Fruit fly (Drosophila melanogaster) whole organism, wandering third instar larva: ENCODE data around the gene Acer.

Experiments used
- Abd-B ChIP-seq: fragments of >200 bp; optimal IDR thresholded peaks from 2 replicates; lab custom pipeline; 2017; ENCODE audit warnings: missing biosample characterization, missing genetic modification characterization
- CG32264 ChIP-seq: fragments of 200-800 bp; sonication (Bioruptor generic); optimal IDR thresholded peaks from 2 replicates; lab custom pipeline; 2016; ENCODE audit warnings: missing biosample characterization, missing genetic modification characterization
- CG9705 ChIP-seq: fragments of 200-800 bp; sonication (Bioruptor generic); optimal IDR thresholded peaks from 2 replicates; lab custom pipeline; 2018; ENCODE audit warnings: missing biosample characterization, mild to moderate bottlenecking, missing genetic modification characterization
- CrebA ChIP-seq: fragments of 200-800 bp; sonication (Bioruptor generic); optimal IDR thresholded peaks from 2 replicates; lab custom pipeline; 2016; ENCODE audit warnings: missing biosample characterization, mild to moderate bottlenecking, missing genetic modification characterization, borderline replicate concordance
- Dfd ChIP-seq: fragments of >200 bp; optimal IDR thresholded peaks from 2 replicates; lab custom pipeline; 2017; ENCODE audit warnings: missing biosample characterization, missing genetic modification characterization
- Dif ChIP-seq: fragments of 200-275, 200-300 bp; sonication (Bioruptor generic); optimal IDR thresholded peaks from 2 replicates; lab custom pipeline; 2018; ENCODE audit warnings: missing biosample characterization, missing genetic modification characterization; ENCODE audit not compliant: partially characterized antibody
- GATAd ChIP-seq: sonication (Bioruptor generic); optimal IDR thresholded peaks from 2 replicates; lab custom pipeline; 2016; ENCODE audit warnings: missing biosample characterization, missing genetic modification characterization
- HLH106 ChIP-seq: fragments of 200-800 bp; optimal IDR thresholded peaks from 3 replicates; lab custom pipeline; 2019; ENCODE audit warnings: missing biosample characterization, mild to moderate bottlenecking, missing genetic modification characterization, moderate library complexity
- Hnf4 ChIP-seq: fragments of 200-800 bp; sonication (Bioruptor generic); optimal IDR thresholded peaks from 2 replicates; lab custom pipeline; 2016; ENCODE audit warnings: missing biosample characterization, mild to moderate bottlenecking, missing genetic modification characterization
- Hr78 ChIP-seq: fragments of >200 bp; optimal IDR thresholded peaks from 2 replicates; lab custom pipeline; 2017; ENCODE audit warnings: missing biosample characterization, missing genetic modification characterization
- Hr83 ChIP-seq: fragments of 200-300 bp; sonication (Bioruptor generic); optimal IDR thresholded peaks from 2 replicates; lab custom pipeline; 2016; ENCODE audit warnings: missing biosample characterization, mild to moderate bottlenecking, missing genetic modification characterization, moderate library complexity; ENCODE audit not compliant: poor library complexity, severe bottlenecking
- Jra ChIP-seq: sonication (Bioruptor generic); optimal IDR thresholded peaks from 2 replicates; lab custom pipeline; 2016; ENCODE audit warnings: missing biosample characterization, missing genetic modification characterization
- Mio ChIP-seq: sonication (Bioruptor generic); optimal IDR thresholded peaks from 2 replicates; lab custom pipeline; 2016; ENCODE audit warnings: missing biosample characterization, missing genetic modification characterization
- Myc ChIP-seq: fragments of >200 bp; optimal IDR thresholded peaks from 2 replicates; lab custom pipeline; 2017
- N ChIP-seq: fragments of >200 bp; optimal IDR thresholded peaks from 2 replicates; lab custom pipeline; 2018; ENCODE audit warnings: missing biosample characterization, missing external identifiers, missing genetic modification characterization
- OdsH ChIP-seq: fragments of 200-800 bp; sonication (Bioruptor generic); optimal IDR thresholded peaks from 2 replicates; lab custom pipeline; 2016; ENCODE audit warnings: missing biosample characterization, mild to moderate bottlenecking, missing genetic modification characterization
- Rel ChIP-seq, 2 experiments: fragments of 200-800 bp; sonication (Bioruptor generic) in 1 of 2; optimal IDR thresholded peaks; 2 replicates in 1 of 2; 3 replicates in 1 of 2; lab custom pipeline; 2016 to 2019; ENCODE audit warnings: mild to moderate bottlenecking in 2 of 2, missing biosample characterization in 2 of 2, missing genetic modification characterization in 2 of 2, moderate library complexity in 1 of 2
- Sp1 ChIP-seq: fragments of 200-800 bp; sonication (Bioruptor generic); optimal IDR thresholded peaks from 3 replicates; lab custom pipeline; 2019; ENCODE audit warnings: missing biosample characterization, mild to moderate bottlenecking, missing genetic modification characterization, moderate library complexity
- Vsx2 ChIP-seq: fragments of 200-300, 225-300 bp; sonication (Bioruptor generic); optimal IDR thresholded peaks from 2 replicates; lab custom pipeline; 2018; ENCODE audit warnings: missing biosample characterization, missing genetic modification characterization; ENCODE audit not compliant: partially characterized antibody
- br ChIP-seq: fragments of 200-800 bp; sonication (Bioruptor generic); optimal IDR thresholded peaks from 2 replicates; lab custom pipeline; 2016; ENCODE audit warnings: missing biosample characterization, missing genetic modification characterization
- brk ChIP-seq: fragments of 200-800 bp; sonication (Bioruptor generic); optimal IDR thresholded peaks from 2 replicates; lab custom pipeline; 2016; ENCODE audit warnings: missing biosample characterization, mild to moderate bottlenecking, missing genetic modification characterization
- dl ChIP-seq, 2 experiments: fragments of 175-275, 200-275 bp in 1 of 2; fragments of 200-275 bp in 1 of 2; sonication (Bioruptor generic); optimal IDR thresholded peaks; lab custom pipeline; 2018; ENCODE audit warnings: mild to moderate bottlenecking in 2 of 2, missing biosample characterization in 2 of 2, missing genetic modification characterization in 2 of 2, moderate library complexity in 2 of 2; ENCODE audit not compliant: partially characterized antibody in 2 of 2, insufficient read depth in 1 of 2
- dmrt93B ChIP-seq: fragments of 200-800 bp; sonication (Bioruptor generic); optimal IDR thresholded peaks from 2 replicates; lab custom pipeline; 2018; ENCODE audit warnings: missing biosample characterization, mild to moderate bottlenecking, missing genetic modification characterization
- dsf ChIP-seq: sonication (Bioruptor generic); optimal IDR thresholded peaks from 2 replicates; lab custom pipeline; 2016; ENCODE audit warnings: missing biosample characterization, missing genetic modification characterization, borderline replicate concordance
- ey ChIP-seq: fragments of 200-800 bp; sonication (Bioruptor generic); optimal IDR thresholded peaks from 2 replicates; lab custom pipeline; 2016; ENCODE audit warnings: missing biosample characterization, missing genetic modification characterization
- foxo ChIP-seq, 2 experiments: fragments of 200-800 bp; sonication (Bioruptor generic); optimal IDR thresholded peaks; 2 replicates in 1 of 2; 3 replicates in 1 of 2; lab custom pipeline; 2016 to 2017; ENCODE audit warnings: missing biosample characterization in 2 of 2, missing genetic modification characterization in 2 of 2
- fru ChIP-seq: fragments of 200-800 bp; sonication (Bioruptor generic); optimal IDR thresholded peaks from 3 replicates; lab custom pipeline; 2016; ENCODE audit warnings: missing biosample characterization, mild to moderate bottlenecking, missing genetic modification characterization
- h ChIP-seq: fragments of 200-800 bp; sonication (Bioruptor generic); optimal IDR thresholded peaks from 3 replicates; lab custom pipeline; 2016; ENCODE audit warnings: missing biosample characterization, mild to moderate bottlenecking, missing genetic modification characterization
- jim ChIP-seq: fragments of 175-275, 200-325 bp; sonication (Bioruptor generic); optimal IDR thresholded peaks from 2 replicates; lab custom pipeline; 2016; ENCODE audit warnings: missing biosample characterization, mild to moderate bottlenecking, missing genetic modification characterization
- lola ChIP-seq: fragments of >200 bp; optimal IDR thresholded peaks from 2 replicates; lab custom pipeline; 2017; ENCODE audit warnings: missing biosample characterization, missing genetic modification characterization
- pan ChIP-seq: fragments of >200 bp; optimal IDR thresholded peaks from 2 replicates; lab custom pipeline; 2017
- psq ChIP-seq: fragments of 200-800 bp; sonication (Bioruptor generic); optimal IDR thresholded peaks from 3 replicates; lab custom pipeline; 2017; ENCODE audit warnings: missing biosample characterization, mild to moderate bottlenecking, missing genetic modification characterization, moderate library complexity
- rgr ChIP-seq: fragments of 200-800 bp; sonication (Bioruptor generic); optimal IDR thresholded peaks from 3 replicates; lab custom pipeline; 2016; ENCODE audit warnings: missing biosample characterization, mild to moderate bottlenecking, missing genetic modification characterization
- sage ChIP-seq: fragments of 200-800 bp; sonication (Bioruptor generic); optimal IDR thresholded peaks from 2 replicates; lab custom pipeline; 2016; ENCODE audit warnings: missing biosample characterization, mild to moderate bottlenecking, missing genetic modification characterization
- sv ChIP-seq: fragments of 200-800 bp; sonication (Bioruptor generic); optimal IDR thresholded peaks from 3 replicates; lab custom pipeline; 2016; ENCODE audit warnings: missing biosample characterization, missing genetic modification characterization
- tai ChIP-seq: sonication (Bioruptor generic); optimal IDR thresholded peaks from 2 replicates; lab custom pipeline; 2016; ENCODE audit warnings: missing biosample characterization, missing genetic modification characterization
- usp ChIP-seq: fragments of >200 bp; optimal IDR thresholded peaks from 2 replicates; lab custom pipeline; 2017; ENCODE audit warnings: missing biosample characterization, missing genetic modification characterization
- woc ChIP-seq: sonication (Bioruptor generic); optimal IDR thresholded peaks from 2 replicates; lab custom pipeline; 2016; ENCODE audit warnings: missing biosample characterization, mild to moderate bottlenecking, missing genetic modification characterization

Gene Acer

dm6 chr2L:8488735-8489134, 33.0 kb upstream of the Acer start, which contains the start of gene CG13088:
CG13088 (plus strand) TSS chr2L:8488981.
- TF ChIP-seq Rel (GFP tag; optimal IDR thresholded peaks at IDR 0.05; lab: Kevin White, UChicago) (no peak), Rel (tag; optimal IDR thresholded peaks at IDR 0.05; lab: Kevin White, UChicago) (no peak), Dfd (GFP tag; lab: Kevin White, UChicago) (no peak), dsf (peak; percentile 56), rgr (GFP tag; lab: Kevin White, UChicago) (no peak), Myc (lab: Kevin White, UChicago) (no peak), GATAd (GFP tag; lab: Kevin White, UChicago) (no peak), psq (GFP tag; lab: Kevin White, UChicago) (no peak), fru (peak; percentile 14), Sp1 (GFP tag; lab: Kevin White, UChicago) (no peak), ey (GFP tag; lab: Kevin White, UChicago) (no peak), pan (lab: Kevin White, UChicago) (no peak), h (peak; percentile 56), lola (GFP tag; lab: Kevin White, UChicago) (no peak), dl (GFP tag; optimal IDR thresholded peaks at IDR 0.05; lab: Kevin White, UChicago; ENCODE audit: insufficient read depth in 1 of 2, partially characterized antibody in 2 of 2) (no peak), Mio (GFP tag; lab: Kevin White, UChicago) (no peak), foxo (GFP tag; optimal IDR thresholded peaks at IDR 0.05; lab: Kevin White, UChicago) (no peak), CrebA (GFP tag; lab: Kevin White, UChicago) (no peak), OdsH (GFP tag; lab: Kevin White, UChicago) (no peak), Vsx2 (GFP tag; lab: Kevin White, UChicago) (no peak), Hr78 (no peak), HLH106 (tag; lab: Kevin White, UChicago) (no peak), Abd-B (GFP tag; lab: Kevin White, UChicago) (no peak), usp (GFP tag; lab: Kevin White, UChicago) (no peak), br (GFP tag; lab: Kevin White, UChicago) (peak; percentile 4), jim (GFP tag; lab: Kevin White, UChicago) (no peak), dmrt93B (GFP tag; lab: Kevin White, UChicago) (no peak), Hr83 (GFP tag; lab: Kevin White, UChicago) (peak; percentile 74), brk (GFP tag; lab: Kevin White, UChicago) (no peak), sv (no peak), Hnf4 (GFP tag; lab: Kevin White, UChicago) (peak; percentile 67), Dif (GFP tag; lab: Kevin White, UChicago) (peak; percentile 28), N (GFP tag; lab: Kevin White, UChicago) (peak; percentile 39), tai (no peak), Jra (GFP tag; lab: Kevin White, UChicago) (peak; percentile 22), sage (GFP tag; lab: Kevin White, UChicago) (no peak), CG9705 (no peak), CG32264 (GFP tag; lab: Kevin White, UChicago) (peak; percentile 4)

dm6 chr2L:8490439-8490838, 31.3 kb upstream of the Acer start, which contains the start of gene CG43400:
CG43400 (plus strand) TSS chr2L:8490739.
- TF ChIP-seq fru (no peak), Abd-B (GFP tag; lab: Kevin White, UChicago) (no peak), usp (GFP tag; lab: Kevin White, UChicago) (no peak), Myc (lab: Kevin White, UChicago) (no peak), rgr (GFP tag; lab: Kevin White, UChicago) (no peak), Sp1 (GFP tag; lab: Kevin White, UChicago) (no peak), h (no peak), Dfd (GFP tag; lab: Kevin White, UChicago) (no peak), Dif (GFP tag; lab: Kevin White, UChicago) (no peak), ey (GFP tag; lab: Kevin White, UChicago) (no peak)

dm6 chr2L:8496269-8496668, 25.5 kb upstream of the Acer start, which contains the start of gene Bace:
Bace (minus strand) TSS chr2L:8496307.
- TF ChIP-seq woc (no peak), psq (GFP tag; lab: Kevin White, UChicago) (no peak), HLH106 (tag; lab: Kevin White, UChicago) (no peak), Hr83 (GFP tag; lab: Kevin White, UChicago) (no peak), Hr78 (no peak), GATAd (GFP tag; lab: Kevin White, UChicago) (no peak), Hnf4 (GFP tag; lab: Kevin White, UChicago) (no peak), jim (GFP tag; lab: Kevin White, UChicago) (no peak), sage (GFP tag; lab: Kevin White, UChicago) (no peak), tai (no peak), sv (no peak), pan (lab: Kevin White, UChicago) (no peak), N (GFP tag; lab: Kevin White, UChicago) (no peak), Abd-B (GFP tag; lab: Kevin White, UChicago) (no peak), Jra (GFP tag; lab: Kevin White, UChicago) (no peak), Myc (lab: Kevin White, UChicago) (no peak)
- TF ChIP-seq, all 38 proteins: peak for 0
